Worm (Caenorhabditis elegans): ENCODE measurements around the gene irld-62.

DNA sequence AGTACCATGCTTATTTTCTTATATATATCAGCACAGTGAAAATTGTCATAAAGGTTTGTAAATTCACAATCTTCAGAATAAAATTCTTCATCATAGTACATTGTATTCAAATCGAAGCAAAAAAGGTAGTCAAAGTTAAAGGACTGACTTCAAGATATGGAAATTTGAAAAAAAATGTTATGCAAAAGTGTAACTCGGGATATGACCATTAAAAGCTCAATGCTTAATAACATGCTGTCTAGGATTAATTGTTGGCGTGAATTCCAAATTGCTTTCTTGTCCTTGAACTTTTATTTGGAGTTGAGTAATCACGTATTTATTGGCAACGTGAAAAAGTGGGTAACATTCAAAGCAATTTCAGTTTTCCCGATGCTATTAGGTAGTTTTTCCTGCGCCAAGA, 36.1 kb upstream of the irld-62 start, which contains the start of gene srw-16:
- no peak for TF ChIP-seq hlh-15 (tag; optimal IDR thresholded peaks at IDR 0.05)
- no peak for TF ChIP-seq K02D7.2 (tag; optimal IDR thresholded peaks at IDR 0.05)
- no peak for TF ChIP-seq dmd-4 (tag; optimal IDR thresholded peaks at IDR 0.05; ENCODE audit: borderline replicate concordance)
- no peak for TF ChIP-seq pqm-1 (tag; optimal IDR thresholded peaks at IDR 0.05)
- TF ChIP-seq tbx-2 (tag; optimal IDR thresholded peaks at IDR 0.05): no peak
- TF ChIP-seq hlh-30 (tag; optimal IDR thresholded peaks at IDR 0.05; ENCODE audit: insufficient read depth): no peak
- no peak for TF ChIP-seq lin-11 (tag; optimal IDR thresholded peaks at IDR 0.05)
